Fruit fly (Drosophila melanogaster): ENCODE data around the gene CG33288.

The CG33288 gene

DNA sequence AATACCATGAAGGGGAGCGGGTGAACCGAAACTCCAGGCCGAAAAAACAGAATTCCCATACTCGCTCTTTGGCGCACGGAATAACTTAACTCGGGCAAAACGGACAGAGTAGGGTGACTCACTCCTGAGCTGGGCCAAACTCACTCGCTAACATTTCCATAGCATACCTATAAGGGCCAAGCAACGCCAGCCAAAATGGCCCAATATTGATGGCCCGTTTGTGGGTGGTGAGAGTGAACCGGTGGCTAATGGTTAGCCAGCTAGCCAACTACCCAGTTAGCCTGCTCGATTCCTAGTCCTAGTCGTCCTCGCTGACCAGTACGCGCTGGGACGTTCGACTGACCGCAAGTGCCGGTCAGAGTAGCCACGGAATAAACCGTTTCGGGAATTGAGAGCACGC lies at the start of gene CG33288:
Gene CG33288, plus strand, starts transcription at position 301 of the 400 bp plus-strand sequence.
- TF ChIP-seq Pif1A (GFP tag; optimal IDR thresholded peaks at IDR 0.05): no peak
- no peak for TF ChIP-seq EcR (GFP tag; optimal IDR thresholded peaks at IDR 0.05)

DNA sequence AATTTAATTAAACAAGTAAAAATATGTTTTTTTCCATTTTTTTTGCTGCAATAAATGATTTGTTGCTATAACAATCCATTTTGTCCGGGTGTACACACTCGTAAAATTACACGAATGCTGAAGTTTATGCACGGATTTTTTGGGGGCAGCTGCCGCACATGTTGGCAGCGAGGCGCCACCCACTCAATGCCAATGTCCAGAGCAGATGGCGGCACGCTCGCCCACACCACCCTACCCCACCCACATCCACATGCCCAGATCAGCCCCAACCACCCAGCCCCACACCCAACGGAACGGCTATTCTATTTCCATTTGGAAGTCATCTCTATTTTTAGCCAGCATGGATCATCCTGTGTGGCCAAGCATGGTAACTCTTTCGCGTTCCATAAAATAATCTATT lies 47.5 kb upstream of the CG33288 start:
- no peak for TF ChIP-seq CG9948 (tag; optimal IDR thresholded peaks at IDR 0.05)
- no peak for TF ChIP-seq rn (GFP tag; IDR thresholded peaks at IDR 0.05)
- no peak for TF ChIP-seq Pif1B (GFP tag; optimal IDR thresholded peaks at IDR 0.05)

DNA sequence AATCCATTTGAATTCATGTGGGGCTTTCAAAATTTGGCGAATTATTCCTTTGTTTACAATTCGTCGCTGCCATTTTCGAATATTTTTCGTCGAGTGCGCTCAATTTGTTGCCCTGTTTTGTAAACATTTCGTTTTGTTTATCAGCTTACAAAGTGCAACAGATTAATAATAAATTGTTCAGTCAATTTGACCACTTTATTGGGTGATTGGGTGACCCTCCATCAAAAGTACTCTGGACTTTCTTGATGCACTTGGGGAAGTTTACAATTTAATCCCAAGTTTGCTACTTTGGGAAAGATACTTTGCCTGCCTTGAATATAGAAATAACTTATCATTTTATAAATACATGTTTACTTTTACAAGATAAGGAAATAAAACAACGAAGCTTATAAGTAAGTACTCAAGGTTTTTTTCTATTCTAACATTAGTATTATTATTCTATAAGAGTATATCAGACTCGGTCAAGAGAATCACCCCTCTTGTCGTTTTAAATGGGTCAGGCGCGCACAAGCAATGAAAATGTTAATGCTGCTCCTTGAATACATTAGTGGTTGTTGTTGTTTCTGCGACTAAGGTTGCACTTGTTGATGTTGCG lies 46.9 kb upstream of the CG33288 start:
- no peak for TF ChIP-seq CG8301 (tag; optimal IDR thresholded peaks at IDR 0.05)
- TF ChIP-seq rn (GFP tag; IDR thresholded peaks at IDR 0.05): no peak
- no peak for TF ChIP-seq Ets98B (GFP tag; IDR thresholded peaks at IDR 0.05)
- no peak for TF ChIP-seq CG32121 (GFP tag; IDR thresholded peaks at IDR 0.05)
- no peak for TF ChIP-seq CG9948 (tag; optimal IDR thresholded peaks at IDR 0.05)
- TF ChIP-seq CG8159 (tag; optimal IDR thresholded peaks at IDR 0.05): no peak
- no peak for TF ChIP-seq Pif1A (GFP tag; optimal IDR thresholded peaks at IDR 0.05)
- TF ChIP-seq CG13204 (GFP tag; optimal IDR thresholded peaks at IDR 0.05): no peak
- TF ChIP-seq gl (tag; optimal IDR thresholded peaks at IDR 0.05): no peak
- no peak for TF ChIP-seq Snoo (tag; optimal IDR thresholded peaks at IDR 0.05)
- no peak for TF ChIP-seq CG12605 (GFP tag; IDR thresholded peaks at IDR 0.05)
- TF ChIP-seq CG17806 (tag; optimal IDR thresholded peaks at IDR 0.05): no peak
- TF ChIP-seq CG34367 (tag; optimal IDR thresholded peaks at IDR 0.05): no peak
- no peak for TF ChIP-seq CG10348 (GFP tag; IDR thresholded peaks at IDR 0.05)
- no peak for TF ChIP-seq CG14655 (GFP tag; optimal IDR thresholded peaks at IDR 0.05)
- TF ChIP-seq EcR (GFP tag; optimal IDR thresholded peaks at IDR 0.05): no peak
- TF ChIP-seq CG4496 (GFP tag; IDR thresholded peaks at IDR 0.05): no peak
- TF ChIP-seq D1 (tag; optimal IDR thresholded peaks at IDR 0.05): no peak
- TF ChIP-seq fd96Ca (GFP tag; IDR thresholded peaks at IDR 0.05): no peak
- TF ChIP-seq CG15710 (tag; optimal IDR thresholded peaks at IDR 0.05): no peak

DNA sequence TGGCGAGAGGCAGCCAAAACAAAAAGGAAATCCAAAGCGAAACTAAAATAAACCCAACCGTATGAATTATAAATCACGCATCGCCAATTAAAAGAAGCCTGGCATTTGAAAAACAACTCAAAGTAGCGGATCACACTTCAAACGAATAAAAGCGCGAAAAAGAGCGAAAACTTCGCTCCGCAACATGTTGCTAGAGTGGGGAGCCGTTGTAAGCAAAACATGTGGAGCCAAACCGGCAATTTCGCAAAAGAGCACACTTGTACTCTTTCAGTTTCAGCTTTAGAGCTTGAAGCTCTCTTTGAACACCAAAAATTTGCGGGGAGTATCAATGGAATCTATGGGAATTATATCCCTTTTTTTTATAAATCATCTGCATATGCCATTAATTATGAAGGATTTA lies 45.8 kb upstream of the CG33288 start:
- TF ChIP-seq gl (tag; optimal IDR thresholded peaks at IDR 0.05) (no peak), CG12605 (GFP tag; IDR thresholded peaks at IDR 0.05) (no peak), CG14655 (GFP tag; optimal IDR thresholded peaks at IDR 0.05) (no peak), Ets98B (GFP tag; IDR thresholded peaks at IDR 0.05) (no peak), CG32121 (GFP tag; IDR thresholded peaks at IDR 0.05) (no peak), CG34367 (tag; optimal IDR thresholded peaks at IDR 0.05) (no peak), CG4496 (GFP tag; IDR thresholded peaks at IDR 0.05) (no peak), CG9948 (tag; optimal IDR thresholded peaks at IDR 0.05) (no peak), fd96Ca (GFP tag; IDR thresholded peaks at IDR 0.05) (no peak), D1 (tag; optimal IDR thresholded peaks at IDR 0.05) (no peak), rn (GFP tag; IDR thresholded peaks at IDR 0.05) (no peak), CG17806 (tag; optimal IDR thresholded peaks at IDR 0.05) (no peak), Pif1B (GFP tag; optimal IDR thresholded peaks at IDR 0.05) (no peak), Pif1A (GFP tag; optimal IDR thresholded peaks at IDR 0.05) (no peak)

DNA sequence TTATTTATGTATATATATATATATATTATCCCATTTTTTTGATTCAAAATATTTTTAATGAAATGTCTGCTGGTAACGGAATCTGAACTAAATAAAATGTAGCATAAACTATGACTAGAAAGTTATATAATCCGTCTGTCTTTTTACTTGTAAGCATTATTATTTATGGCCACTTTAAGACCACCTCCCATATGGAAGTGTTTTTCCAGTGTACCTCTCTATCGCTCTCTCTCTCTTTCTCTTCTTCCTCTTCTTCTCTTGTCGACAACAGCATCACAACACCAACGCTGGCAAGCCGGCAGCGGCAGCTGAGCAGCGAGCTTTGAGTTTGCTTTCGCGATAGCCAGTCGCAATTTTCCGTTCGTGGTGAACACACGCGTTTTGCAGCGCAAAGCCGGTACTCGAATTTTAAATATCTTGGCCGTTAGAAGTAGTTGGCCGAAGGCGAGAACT lies 45.4 kb upstream of the CG33288 start, which contains the start of gene rgn:
Gene rgn, plus strand, starts transcription at position 344 of the 453 bp plus-strand sequence.
- TF ChIP-seq CG17806 (tag; optimal IDR thresholded peaks at IDR 0.05): peak; percentile 86
- TF ChIP-seq rn (GFP tag; IDR thresholded peaks at IDR 0.05): peak; percentile 61; the same call in 1 of the 2 replicates
- peak; percentile 63 for TF ChIP-seq Pif1B (GFP tag; optimal IDR thresholded peaks at IDR 0.05)
- TF ChIP-seq Ets98B (GFP tag; IDR thresholded peaks at IDR 0.05): peak; percentile 87
- TF ChIP-seq gl (tag; optimal IDR thresholded peaks at IDR 0.05): peak; percentile 49
- peak; percentile 91 for TF ChIP-seq CG8159 (tag; optimal IDR thresholded peaks at IDR 0.05)
- TF ChIP-seq CG8301 (tag; optimal IDR thresholded peaks at IDR 0.05): peak; percentile 90
- TF ChIP-seq CG12605 (GFP tag; IDR thresholded peaks at IDR 0.05): peak; percentile 44
- TF ChIP-seq CG10348 (GFP tag; IDR thresholded peaks at IDR 0.05): no peak
- TF ChIP-seq CG13204 (GFP tag; optimal IDR thresholded peaks at IDR 0.05): peak; percentile 46
- no peak for TF ChIP-seq EcR (GFP tag; optimal IDR thresholded peaks at IDR 0.05)
- TF ChIP-seq CG15710 (tag; optimal IDR thresholded peaks at IDR 0.05): peak; percentile 84
- TF ChIP-seq CG14655 (GFP tag; optimal IDR thresholded peaks at IDR 0.05): peak; percentile 95
- TF ChIP-seq Pif1A (GFP tag; optimal IDR thresholded peaks at IDR 0.05): peak; percentile 69
- TF ChIP-seq fd96Ca (GFP tag; IDR thresholded peaks at IDR 0.05): peak; percentile 77; the same call in 2 of the 3 replicates
- TF ChIP-seq CG34367 (tag; optimal IDR thresholded peaks at IDR 0.05): peak; percentile 85
- TF ChIP-seq Snoo (tag; optimal IDR thresholded peaks at IDR 0.05): peak; percentile 85
- TF ChIP-seq D1 (tag; optimal IDR thresholded peaks at IDR 0.05): peak; percentile 87
- peak; percentile 92 for TF ChIP-seq CG4496 (GFP tag; IDR thresholded peaks at IDR 0.05)
- TF ChIP-seq CG9948 (tag; optimal IDR thresholded peaks at IDR 0.05): peak; percentile 92
- TF ChIP-seq CG32121 (GFP tag; IDR thresholded peaks at IDR 0.05): peak; percentile 85

DNA sequence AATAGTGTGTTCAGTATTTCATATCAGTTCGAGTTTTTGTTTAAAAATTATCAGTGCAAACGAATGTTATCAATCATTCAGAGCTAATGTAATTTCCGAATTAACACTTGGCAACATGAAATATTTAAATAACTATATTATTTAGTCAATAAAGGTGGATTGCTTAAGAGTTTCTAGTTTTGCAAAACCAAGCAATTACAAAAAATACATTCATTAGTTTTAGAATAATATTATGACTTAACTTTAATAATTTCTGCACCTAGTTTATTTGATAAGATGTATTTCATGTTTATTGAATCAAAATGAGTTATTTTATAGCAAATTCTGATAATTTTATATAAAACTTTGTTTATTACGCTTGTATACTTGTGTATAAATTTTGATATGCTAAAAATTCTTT lies 44.1 kb upstream of the CG33288 start:
- TF ChIP-seq Snoo (tag; optimal IDR thresholded peaks at IDR 0.05): no peak

DNA sequence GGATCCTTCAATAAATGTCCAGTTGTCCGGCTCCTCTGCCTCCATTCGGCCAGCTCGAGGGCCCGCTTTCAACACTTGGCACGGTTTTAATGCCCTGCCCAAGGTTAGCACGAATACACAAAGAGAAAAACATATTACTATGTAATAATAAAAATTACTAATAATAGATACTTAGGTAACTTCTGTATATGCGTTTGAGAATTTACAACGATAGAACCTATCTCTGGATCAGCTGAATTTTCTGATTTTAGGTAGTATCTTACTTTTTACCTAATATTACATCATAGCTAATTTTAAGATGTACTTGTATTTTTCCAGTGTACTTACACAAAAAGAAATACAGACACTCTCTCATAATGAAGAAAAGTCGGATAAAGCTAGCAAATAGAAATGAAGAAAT lies 41.9 kb upstream of the CG33288 start:
- TF ChIP-seq CG32121 (GFP tag; IDR thresholded peaks at IDR 0.05): no peak
- TF ChIP-seq CG8301 (tag; optimal IDR thresholded peaks at IDR 0.05): no peak
- no peak for TF ChIP-seq EcR (GFP tag; optimal IDR thresholded peaks at IDR 0.05)
- TF ChIP-seq D1 (tag; optimal IDR thresholded peaks at IDR 0.05): no peak
- TF ChIP-seq CG12605 (GFP tag; IDR thresholded peaks at IDR 0.05): no peak
- TF ChIP-seq Pif1A (GFP tag; optimal IDR thresholded peaks at IDR 0.05): no peak
- no peak for TF ChIP-seq Ets98B (GFP tag; IDR thresholded peaks at IDR 0.05)
- no peak for TF ChIP-seq CG13204 (GFP tag; optimal IDR thresholded peaks at IDR 0.05)
